Worm (Caenorhabditis elegans) whole organism, mixed stage, embryonic: ENCODE data around the gene zmp-3.

Experiments
- M03D4.4 ChIP-seq: sonication (generic microtip); optimal IDR thresholded peaks from 2 replicates; lab custom pipeline; 2017; ENCODE audit warnings: mild to moderate bottlenecking, missing genetic modification characterization, missing compliant biosample characterization
- bed-3 ChIP-seq: fragments of 200-800 bp; sonication (Bioruptor generic); optimal IDR thresholded peaks from 3 replicates; lab custom pipeline; 2018; ENCODE audit warnings: mild to moderate bottlenecking, missing genetic modification characterization, moderate library complexity, missing compliant biosample characterization
- ham-2 ChIP-seq: fragments of 200-800 bp; sonication (Bioruptor generic); optimal IDR thresholded peaks from 2 replicates; lab custom pipeline; 2018; ENCODE audit warnings: mild to moderate bottlenecking, missing genetic modification characterization, missing compliant biosample characterization
- hlh-1 ChIP-seq: fragments of 150-350 bp; optimal IDR thresholded peaks from 2 replicates; lab custom pipeline; 2014; ENCODE audit warnings: missing biosample characterization, missing genetic modification reagents, missing genetic modification characterization
- lin-13 ChIP-seq: fragments of 150-350 bp; optimal IDR thresholded peaks from 2 replicates; lab custom pipeline; 2014; ENCODE audit warnings: missing biosample characterization, missing genetic modification characterization
- lsy-2 ChIP-seq: fragments of 150-350 bp; optimal IDR thresholded peaks from 2 replicates; lab custom pipeline; 2014; ENCODE audit warnings: missing biosample characterization, missing genetic modification characterization
- mep-1 ChIP-seq: fragments of 150-350 bp; optimal IDR thresholded peaks from 2 replicates; lab custom pipeline; 2017; ENCODE audit warnings: missing biosample characterization, missing genetic modification reagents, missing genetic modification characterization, inconsistent platforms
- nhr-237 ChIP-seq: fragments of 150-350 bp; optimal IDR thresholded peaks from 2 replicates; lab custom pipeline; 2014; ENCODE audit warnings: missing biosample characterization, missing genetic modification characterization
- nhr-76 ChIP-seq: sonication (generic microtip); optimal IDR thresholded peaks from 2 replicates; lab custom pipeline; 2017; ENCODE audit warnings: missing biosample characterization, missing genetic modification characterization
- pha-4 ChIP-seq: fragments of 150-350 bp; optimal IDR thresholded peaks from 2 replicates; lab custom pipeline; 2018; ENCODE audit warnings: missing biosample characterization, missing genetic modification reagents, missing genetic modification characterization
- sptf-1 ChIP-seq: sonication (generic microtip); optimal IDR thresholded peaks from 2 replicates; lab custom pipeline; 2017; ENCODE audit warnings: mild to moderate bottlenecking, missing genetic modification characterization, moderate library complexity, missing compliant biosample characterization
- tbx-8 ChIP-seq: fragments of 200-800 bp; sonication (Bioruptor generic); optimal IDR thresholded peaks from 2 replicates; lab custom pipeline; 2018; ENCODE audit warnings: mild to moderate bottlenecking, missing genetic modification characterization, moderate library complexity, missing compliant biosample characterization
- unc-62 ChIP-seq: fragments of 150-350 bp; optimal IDR thresholded peaks from 2 replicates; lab custom pipeline; 2014; ENCODE audit warnings: missing biosample characterization, missing genetic modification reagents, missing genetic modification characterization

- TF ChIP-seq nhr-76 (tag; lab: Kevin White, UChicago) (no peak), nhr-237 (no peak), M03D4.4 (tag; lab: Kevin White, UChicago) (no peak), unc-62 (GFP tag; lab: Kevin White, UChicago) (no peak), pha-4 (tag; lab: Kevin White, UChicago) (no peak), lsy-2 (no peak), bed-3 (GFP tag; lab: Kevin White, UChicago) (no peak), hlh-1 (no peak), lin-13 (tag; lab: Kevin White, UChicago) (no peak), mep-1 (no peak), tbx-8 (no peak), sptf-1 (tag; lab: Kevin White, UChicago) (no peak), ham-2 (GFP tag; lab: Kevin White, UChicago) (no peak)
These were observed 29.1 kb downstream of the zmp-3 start for ce11 chrV:2880356-2880755.
